Fruit fly (Drosophila melanogaster): Measurements from ENCODE around the gene snRNP-U1-C.

- TF ChIP-seq ab (GFP tag; optimal IDR thresholded peaks at IDR 0.05) (no peak), fd3F (GFP tag; optimal IDR thresholded peaks at IDR 0.05) (peak; percentile 5), CG8281 (tag; optimal IDR thresholded peaks at IDR 0.05) (no peak), CG7963 (GFP tag; IDR thresholded peaks at IDR 0.05; ENCODE audit: partially characterized antibody) (no peak), CG34422 (GFP tag; IDR thresholded peaks at IDR 0.05) (no peak), C15 (GFP tag; IDR thresholded peaks at IDR 0.05) (no peak), CG6689 (GFP tag; IDR thresholded peaks at IDR 0.05) (0 out of 2 replicates have a peak, but pooled peaks have one; percentile 7), CG7987 (GFP tag; optimal IDR thresholded peaks at IDR 0.05) (no peak), CG12769 (tag; optimal IDR thresholded peaks at IDR 0.05) (no peak), cg (GFP tag; optimal IDR thresholded peaks at IDR 0.05) (peak; percentile 6)
Observed at dm6 chr3R:18985114-18985785, 1.8 kb upstream of the snRNP-U1-C start.

Measured in whole organism, embryonic.